Fruit fly (Drosophila melanogaster): Measurements from ENCODE around the gene Ddrgk1.

DNA sequence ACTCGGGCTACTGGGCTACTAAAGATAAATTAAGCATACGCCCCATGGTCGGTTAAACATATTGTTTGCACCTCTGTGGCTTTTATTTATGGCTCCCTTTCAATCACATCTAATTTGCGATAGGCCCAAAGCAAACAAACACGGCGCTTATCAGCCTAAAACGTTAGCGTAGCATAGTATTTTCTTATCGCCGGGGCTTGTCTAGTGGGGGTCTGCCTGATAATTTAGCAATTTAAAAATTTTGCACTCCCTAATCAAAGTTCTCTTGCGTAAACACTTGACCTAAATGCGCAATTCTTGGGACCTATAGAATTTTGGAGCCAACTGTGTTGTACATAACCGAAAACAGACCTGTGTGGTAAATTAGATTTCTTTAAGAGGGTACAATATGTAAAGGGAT, 16.8 kb upstream of the Ddrgk1 start:
- no peak for TF ChIP-seq h (optimal IDR thresholded peaks at IDR 0.05)
- no peak for TF ChIP-seq ttk (optimal IDR thresholded peaks at IDR 0.05)
- no peak for TF ChIP-seq Myc (optimal IDR thresholded peaks at IDR 0.05)

Measured in Kc167 (cell line).